Worm (Caenorhabditis elegans) whole organism, L4 larva: ENCODE data around the gene T25B2.4.

Experiments used
- R02D3.7 ChIP-seq: fragments of 150-350 bp; sonication (generic microtip); optimal IDR thresholded peaks from 3 replicates; lab custom pipeline; 2014; ENCODE audit warnings: missing biosample characterization, missing genetic modification characterization
- ZK337.2 ChIP-seq: fragments of 200-800 bp; sonication (Bioruptor generic); IDR thresholded peaks from 2 replicates; pipeline ENCODE4 v1.3.6; 2022; ENCODE audit warnings: missing genetic modification reagents, missing genetic modification characterization, missing compliant biosample characterization
- ceh-82 ChIP-seq: sonication (generic microtip); optimal IDR thresholded peaks from 2 replicates; lab custom pipeline; 2017; ENCODE audit warnings: missing biosample characterization, missing genetic modification characterization
- mdl-1 ChIP-seq, 2 experiments: fragments of 150-350 bp in 1 of 2; sonication (generic microtip) in 1 of 2; optimal IDR thresholded peaks; 2 replicates each; lab custom pipeline; 2014 to 2017; ENCODE audit warnings: missing biosample characterization in 2 of 2, missing genetic modification characterization in 2 of 2
- pqm-1 ChIP-seq: sonication (generic microtip); optimal IDR thresholded peaks from 2 replicates; lab custom pipeline; 2017; ENCODE audit warnings: missing biosample characterization, missing genetic modification characterization
- snpc-4 ChIP-seq: fragments of 150-350 bp; optimal IDR thresholded peaks from 2 replicates; lab custom pipeline; 2014; ENCODE audit warnings: missing biosample characterization, missing genetic modification characterization

DNA sequence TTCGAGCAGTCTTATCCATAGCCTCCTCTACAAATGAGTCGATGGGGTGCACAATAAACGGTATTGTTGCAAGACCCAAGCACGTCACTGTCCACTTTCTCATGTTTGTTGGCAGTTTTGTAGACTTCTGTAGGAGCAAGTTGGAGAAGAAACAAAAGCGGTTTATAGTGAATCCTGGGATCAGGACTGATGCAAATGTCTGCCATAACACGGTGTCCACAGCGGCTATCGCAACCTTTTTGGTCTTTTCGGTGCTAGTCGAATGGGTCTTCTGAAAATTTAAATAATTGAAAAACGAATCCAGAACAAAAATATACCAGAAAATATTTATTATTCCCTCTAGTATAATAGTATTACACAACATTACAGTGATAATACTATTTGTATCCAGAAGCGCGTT is 27.3 kb downstream of the T25B2.4 start:
- TF ChIP-seq snpc-4 (tag; lab: Kevin White, UChicago) (no peak), ceh-82 (tag; lab: Kevin White, UChicago) (no peak), R02D3.7 (no peak), mdl-1 (tag; optimal IDR thresholded peaks at IDR 0.05; lab: Kevin White, UChicago) (no peak), ZK337.2 (GFP tag; lab: Robert Waterston, UW) (no peak), pqm-1 (tag; lab: Kevin White, UChicago) (no peak)
